Fruit fly (Drosophila melanogaster) whole organism, embryonic: ENCODE data around the gene cana.

Experiments
- B-H2 ChIP-seq: fragments of 200-800 bp; sonication (Bioruptor generic); optimal IDR thresholded peaks from 2 replicates; lab custom pipeline; 2018; ENCODE audit warnings: missing biosample characterization, mild to moderate bottlenecking, missing genetic modification characterization
- Bdp1 ChIP-seq: fragments of 200-800 bp; sonication (Bioruptor generic); optimal IDR thresholded peaks from 3 replicates; lab custom pipeline; 2016; ENCODE audit warnings: missing biosample characterization, missing genetic modification characterization
- Blimp-1 ChIP-seq: fragments of 200-800 bp; sonication (Bioruptor generic); optimal IDR thresholded peaks from 3 replicates; lab custom pipeline; 2018; ENCODE audit warnings: missing biosample characterization, missing genetic modification characterization, mild to moderate bottlenecking, moderate library complexity, missing genetic modification reagents
- CG10431 ChIP-seq: fragments of 200-800 bp; sonication (Bioruptor generic); optimal IDR thresholded peaks from 3 replicates; lab custom pipeline; 2018; ENCODE audit warnings: missing biosample characterization, mild to moderate bottlenecking, missing genetic modification characterization
- CG10654 ChIP-seq: fragments of 200-800 bp; sonication (Bioruptor generic); optimal IDR thresholded peaks from 2 replicates; lab custom pipeline; 2016; ENCODE audit warnings: missing biosample characterization, missing genetic modification characterization
- CG10979 ChIP-seq: fragments of 200-800 bp; sonication (Bioruptor generic); optimal IDR thresholded peaks from 2 replicates; lab custom pipeline; 2018; ENCODE audit warnings: missing biosample characterization, mild to moderate bottlenecking, missing genetic modification characterization, moderate library complexity
- CG12659 ChIP-seq: fragments of 200-800 bp; sonication (Bioruptor generic); optimal IDR thresholded peaks from 3 replicates; lab custom pipeline; 2017; ENCODE audit warnings: mild to moderate bottlenecking, missing biosample characterization, missing genetic modification reagents, missing genetic modification characterization
- CG12744 ChIP-seq: fragments of 200-800 bp; sonication (Bioruptor generic); optimal IDR thresholded peaks from 2 replicates; lab custom pipeline; 2016; ENCODE audit warnings: missing biosample characterization, missing genetic modification characterization
- CG13123 ChIP-seq: fragments of 200-800 bp; sonication (Bioruptor generic); optimal IDR thresholded peaks from 2 replicates; lab custom pipeline; 2016; ENCODE audit warnings: missing biosample characterization, missing genetic modification characterization
- CG13287 ChIP-seq: fragments of 200-800 bp; sonication (Bioruptor generic); IDR thresholded peaks from 2 replicates; pipeline ENCODE4 v1.3.6; 2022; ENCODE audit warnings: missing biosample characterization, missing genetic modification characterization; ENCODE audit not compliant: partially characterized antibody
- CG13775 ChIP-seq: fragments of 200-800 bp; sonication (Bioruptor generic); optimal IDR thresholded peaks from 3 replicates; lab custom pipeline; 2017; ENCODE audit warnings: missing biosample characterization, mild to moderate bottlenecking, missing genetic modification characterization
- CG14965 ChIP-seq: fragments of 200-800 bp; sonication (Bioruptor generic); optimal IDR thresholded peaks from 2 replicates; lab custom pipeline; 2016; ENCODE audit warnings: missing biosample characterization, missing genetic modification characterization, borderline replicate concordance
- CG18262 ChIP-seq: fragments of 200-800 bp; optimal IDR thresholded peaks from 3 replicates; lab custom pipeline; 2019; ENCODE audit warnings: missing biosample characterization, mild to moderate bottlenecking, missing genetic modification characterization, moderate library complexity
- CG31224 ChIP-seq: fragments of 200-800 bp; sonication (Bioruptor generic); IDR thresholded peaks from 2 replicates; pipeline ENCODE4 v1.3.6; 2022; ENCODE audit warnings: missing biosample characterization, missing genetic modification characterization
- CG43689 ChIP-seq: fragments of 200-800 bp; sonication (Bioruptor generic); IDR thresholded peaks from 2 replicates; pipeline ENCODE4 v1.3.6; 2022; ENCODE audit warnings: missing biosample characterization, missing genetic modification characterization
- CG4404 ChIP-seq: fragments of 200-800 bp; sonication (Bioruptor generic); IDR thresholded peaks from 2 replicates; pipeline ENCODE4 v1.3.6; 2022; ENCODE audit warnings: missing biosample characterization, missing genetic modification characterization
- CG7745 ChIP-seq: fragments of 200-800 bp; sonication (Bioruptor generic); optimal IDR thresholded peaks from 2 replicates; lab custom pipeline; 2018; ENCODE audit warnings: missing biosample characterization, mild to moderate bottlenecking, missing genetic modification characterization, moderate library complexity
- CG7839 ChIP-seq: fragments of 200-800 bp; sonication (Bioruptor generic); optimal IDR thresholded peaks from 3 replicates; lab custom pipeline; 2018; ENCODE audit warnings: missing biosample characterization, mild to moderate bottlenecking, missing genetic modification characterization, moderate library complexity
- CG9215 ChIP-seq: fragments of 200-800 bp; sonication (Bioruptor generic); IDR thresholded peaks from 2 replicates; pipeline ENCODE4 v1.3.6; 2022; ENCODE audit warnings: missing biosample characterization, missing genetic modification characterization
- CHES-1-like ChIP-seq: fragments of 200-800 bp; sonication (Bioruptor generic); optimal IDR thresholded peaks from 2 replicates; lab custom pipeline; 2016; ENCODE audit warnings: missing biosample characterization, missing genetic modification characterization
- Dll ChIP-seq: fragments of 200-800 bp; sonication (Bioruptor generic); IDR thresholded peaks from 4 replicates; pipeline ENCODE4 v1.3.6; 2022; ENCODE audit warnings: missing biosample characterization, missing genetic modification characterization; ENCODE audit not compliant: partially characterized antibody
- Dp ChIP-seq: fragments of 200-800 bp; sonication (Bioruptor generic); optimal IDR thresholded peaks from 2 replicates; lab custom pipeline; 2018; ENCODE audit warnings: missing biosample characterization, mild to moderate bottlenecking, missing genetic modification characterization, moderate library complexity
- H2.0 ChIP-seq: fragments of 200-800 bp; sonication (Bioruptor generic); IDR thresholded peaks from 2 replicates; pipeline ENCODE4 v1.3.6; 2022; ENCODE audit warnings: missing biosample characterization, missing genetic modification characterization
- Hsf ChIP-seq: fragments of 200-800 bp; sonication (Bioruptor generic); optimal IDR thresholded peaks from 3 replicates; lab custom pipeline; 2016; ENCODE audit warnings: missing biosample characterization, missing genetic modification characterization
- MESR4 ChIP-seq: fragments of 200-800 bp; sonication (Bioruptor generic); optimal IDR thresholded peaks from 2 replicates; lab custom pipeline; 2018; ENCODE audit warnings: missing biosample characterization, mild to moderate bottlenecking, missing genetic modification characterization, moderate library complexity
- NC2β ChIP-seq: fragments of 200-800 bp; sonication (Bioruptor generic); optimal IDR thresholded peaks from 2 replicates; lab custom pipeline; 2016; ENCODE audit warnings: missing biosample characterization, missing genetic modification characterization
- Optix ChIP-seq: fragments of 200-800 bp; sonication (Bioruptor generic); IDR thresholded peaks from 3 replicates; pipeline ENCODE4 v1.3.6; 2022; ENCODE audit warnings: missing biosample characterization, missing genetic modification characterization
- Pdp1 ChIP-seq, 2 experiments: fragments of 200-800 bp; sonication (Bioruptor generic); optimal IDR thresholded peaks; 3 replicates each; lab custom pipeline; 2016; ENCODE audit warnings: missing biosample characterization in 2 of 2, missing genetic modification characterization in 2 of 2, mild to moderate bottlenecking in 1 of 2, moderate library complexity in 1 of 2
- Usf ChIP-seq: fragments of 200-800 bp; sonication (Bioruptor generic); optimal IDR thresholded peaks from 2 replicates; lab custom pipeline; 2017; ENCODE audit warnings: missing genotype, missing biosample characterization, missing genetic modification characterization
- Xrp1 ChIP-seq: fragments of 200-800 bp; sonication (Bioruptor generic); IDR thresholded peaks from 2 replicates; pipeline ENCODE4 v1.3.6; 2022; ENCODE audit warnings: missing biosample characterization, missing genetic modification characterization
- abd-A ChIP-seq: fragments of 200-800 bp; sonication (Bioruptor generic); optimal IDR thresholded peaks from 3 replicates; lab custom pipeline; 2019; ENCODE audit warnings: missing biosample characterization, mild to moderate bottlenecking, missing genetic modification characterization, moderate library complexity
- br ChIP-seq: fragments of >200 bp; optimal IDR thresholded peaks from 2 replicates; lab custom pipeline; 2017
- bsh ChIP-seq, 2 experiments: fragments of 200-800 bp; sonication (Bioruptor generic); optimal IDR thresholded peaks; 2 replicates each; lab custom pipeline; 2017 to 2018; ENCODE audit warnings: mild to moderate bottlenecking in 2 of 2, missing biosample characterization in 2 of 2, missing genetic modification characterization in 2 of 2, moderate library complexity in 1 of 2
- dpn ChIP-seq, 2 experiments: fragments of 200-800 bp; sonication (Bioruptor generic); optimal IDR thresholded peaks; 3 replicates each; lab custom pipeline; 2016; ENCODE audit warnings: missing biosample characterization in 2 of 2, missing genetic modification characterization in 2 of 2
- gem ChIP-seq: fragments of 200-800 bp; sonication (Bioruptor generic); optimal IDR thresholded peaks from 2 replicates; lab custom pipeline; 2019; ENCODE audit warnings: missing biosample characterization, mild to moderate bottlenecking, missing genetic modification characterization, moderate library complexity
- gsb-n ChIP-seq: fragments of 200-800 bp; sonication (Bioruptor generic); optimal IDR thresholded peaks from 3 replicates; lab custom pipeline; 2018; ENCODE audit warnings: missing biosample characterization, mild to moderate bottlenecking, missing genetic modification characterization
- kni ChIP-seq: fragments of 200-800 bp; sonication (Bioruptor generic); optimal IDR thresholded peaks from 3 replicates; lab custom pipeline; 2017; ENCODE audit warnings: mild to moderate bottlenecking, missing biosample characterization, missing genetic modification reagents, missing genetic modification characterization
- lola ChIP-seq, 3 experiments: fragments of >200 bp in 2 of 3; fragments of 200-800 bp in 1 of 3; sonication (Bioruptor generic) in 1 of 3; optimal IDR thresholded peaks; 2 replicates each; lab custom pipeline; 2017 to 2019; ENCODE audit warnings: missing biosample characterization in 3 of 3, missing genetic modification characterization in 3 of 3, mild to moderate bottlenecking in 1 of 3, moderate library complexity in 1 of 3
- oc ChIP-seq: fragments of 200-800 bp; sonication (Bioruptor generic); optimal IDR thresholded peaks from 2 replicates; lab custom pipeline; 2018; ENCODE audit warnings: missing biosample characterization, mild to moderate bottlenecking, missing genetic modification characterization, moderate library complexity
- odd ChIP-seq: fragments of 200-800 bp; sonication (Bioruptor generic); optimal IDR thresholded peaks from 2 replicates; lab custom pipeline; 2017; ENCODE audit warnings: missing biosample characterization, mild to moderate bottlenecking, missing genetic modification characterization
- prd ChIP-seq, 3 experiments: fragments of >200 bp in 2 of 3; fragments of 200-800 bp in 1 of 3; sonication (Bioruptor generic) in 1 of 3; optimal IDR thresholded peaks in 2 of 3; IDR thresholded peaks in 1 of 3; 2 replicates in 2 of 3; 3 replicates in 1 of 3; pipeline versions ENCODE4 v1.3.6 to Lab custom; 2017 to 2022; ENCODE audit warnings: missing biosample characterization in 1 of 3, missing genetic modification characterization in 1 of 3
- row ChIP-seq: fragments of 200-800 bp; sonication (Bioruptor generic); IDR thresholded peaks from 3 replicates; pipeline ENCODE4 v1.3.6; 2022; ENCODE audit warnings: missing biosample characterization, missing genetic modification characterization
- tap ChIP-seq: fragments of 200-800 bp; optimal IDR thresholded peaks from 3 replicates; lab custom pipeline; 2019; ENCODE audit warnings: missing biosample characterization, mild to moderate bottlenecking, missing genetic modification characterization, moderate library complexity
- trem ChIP-seq: fragments of 200-800 bp; optimal IDR thresholded peaks from 3 replicates; lab custom pipeline; 2019; ENCODE audit warnings: missing biosample characterization, mild to moderate bottlenecking, missing genetic modification characterization, moderate library complexity
- unpg ChIP-seq: fragments of 200-800 bp; sonication (Bioruptor generic); optimal IDR thresholded peaks from 3 replicates; lab custom pipeline; 2018; ENCODE audit warnings: missing biosample characterization, mild to moderate bottlenecking, missing genetic modification characterization, moderate library complexity
- z ChIP-seq: fragments of 200-800 bp; sonication (Bioruptor generic); IDR thresholded peaks from 3 replicates; pipeline ENCODE4 v1.3.6; 2022; ENCODE audit warnings: missing biosample characterization, missing genetic modification characterization
- zfh1 ChIP-seq: fragments of 200-800 bp; sonication (Bioruptor generic); IDR thresholded peaks from 3 replicates; pipeline ENCODE4 v1.3.6; 2022; ENCODE audit warnings: missing biosample characterization, missing genetic modification characterization

cana gene

dm6 chr2L:11322115-11322514 is 52.5 kb downstream of the cana start (continued):
- TF ChIP-seq CG7745 (tag; lab: Kevin White, UChicago) (no peak), unpg (GFP tag; lab: Kevin White, UChicago) (peak; percentile 4), bsh (GFP tag; optimal IDR thresholded peaks at IDR 0.05; lab: Kevin White, UChicago) (peak in 1 of 2 experiments; percentile 23), Blimp-1 (GFP tag; lab: Kevin White, UChicago) (peak; percentile 7), CG10979 (peak; percentile 18), H2.0 (GFP tag; lab: Robert Waterston, UW) (no peak), B-H2 (GFP tag; lab: Kevin White, UChicago) (no peak), CG7839 (tag; lab: Kevin White, UChicago) (no peak), NC2β (GFP tag; lab: Kevin White, UChicago) (no peak), gsb-n (tag; lab: Kevin White, UChicago) (peak; percentile 0), CG10431 (no peak), CG9215 (no peak), Xrp1 (GFP tag; lab: Robert Waterston, UW) (peak; percentile 49; the same call in 1 of the 2 replicates), CG12659 (GFP tag; lab: Kevin White, UChicago) (no peak), CG31224 (GFP tag; lab: Robert Waterston, UW) (no peak), CG14965 (GFP tag; lab: Kevin White, UChicago) (no peak), odd (GFP tag; lab: Kevin White, UChicago) (no peak), Dll (GFP tag; lab: Robert Waterston, UW) (no peak), CG18262 (tag; lab: Kevin White, UChicago) (peak; percentile 6), row (GFP tag; lab: Robert Waterston, UW) (0 out of 3 replicates have a peak, but pooled peaks have one; percentile 6), lola (GFP tag; optimal IDR thresholded peaks at IDR 0.05; lab: Kevin White, UChicago) (peak in 1 of 3 experiments; percentile 5), zfh1 (peak; percentile 39; the same call in 1 of the 3 replicates), Bdp1 (no peak), CG12744 (GFP tag; lab: Kevin White, UChicago) (no peak), gem (tag; lab: Kevin White, UChicago) (peak; percentile 51), trem (peak; percentile 5), prd (optimal IDR thresholded peaks at IDR 0.05; lab: Kevin White, UChicago) (no peak), prd (GFP tag; IDR thresholded peaks at IDR 0.05; lab: Robert Waterston, UW) (peak; percentile 57; the same call in 2 of the 3 replicates), CG13123 (GFP tag; lab: Kevin White, UChicago) (no peak)

dm6 chr2L:11322800-11323199 is 53.2 kb downstream of the cana start:
- TF ChIP-seq kni (GFP tag; lab: Kevin White, UChicago) (peak; percentile 1), CG10654 (GFP tag; lab: Kevin White, UChicago) (no peak), abd-A (tag; lab: Kevin White, UChicago) (peak; percentile 55), Hsf (GFP tag; lab: Kevin White, UChicago) (no peak), Usf (GFP tag; lab: Kevin White, UChicago) (no peak), z (0 out of 3 replicates have a peak, but pooled peaks have one; percentile 24), oc (peak; percentile 60), gsb-n (tag; lab: Kevin White, UChicago) (peak; percentile 49), prd (optimal IDR thresholded peaks at IDR 0.05; lab: Kevin White, UChicago) (no peak), prd (GFP tag; IDR thresholded peaks at IDR 0.05; lab: Robert Waterston, UW) (0 out of 3 replicates have a peak, but pooled peaks have one; percentile 14)

- TF ChIP-seq MESR4 (GFP tag; lab: Kevin White, UChicago): no peak
- no peak for TF ChIP-seq CG13287
- TF ChIP-seq Optix (GFP tag; lab: Robert Waterston, UW): peak; percentile 39; the same call in 1 of the 3 replicates
- no peak for TF ChIP-seq br (lab: Kevin White, UChicago)
- TF ChIP-seq dpn (GFP tag; optimal IDR thresholded peaks at IDR 0.05; lab: Kevin White, UChicago): peak; percentile 19 to 36
- no peak for TF ChIP-seq Dp (GFP tag; lab: Kevin White, UChicago)
- TF ChIP-seq CHES-1-like (GFP tag; lab: Kevin White, UChicago): no peak
- TF ChIP-seq CG13775: no peak
- TF ChIP-seq tap: peak; percentile 64
- peak; percentile 46 for TF ChIP-seq NC2β (GFP tag; lab: Kevin White, UChicago)
- TF ChIP-seq CG4404 (GFP tag; lab: Robert Waterston, UW): peak; percentile 38; the same call in 1 of the 2 replicates
- TF ChIP-seq CG43689 (GFP tag; lab: Robert Waterston, UW): 0 out of 2 replicates have a peak, but pooled peaks have one; percentile 12
- TF ChIP-seq Pdp1 (GFP tag; optimal IDR thresholded peaks at IDR 0.05; lab: Kevin White, UChicago): peak; percentile 41 to 58
Observed at dm6 chr2L:11323917-11324316, 54.3 kb downstream of the cana start.
